Worm (Caenorhabditis elegans) whole organism, L4 larva: Measurements from ENCODE around the gene med-2.

Experiments used
- D1046.2 ChIP-seq: fragments of 200-800 bp; sonication (Bioruptor generic); IDR thresholded peaks from 2 replicates; pipeline ENCODE4 v1.3.6; 2022; ENCODE audit warnings: missing genetic modification characterization, missing compliant biosample characterization
- F10B5.3 ChIP-seq: sonication (generic microtip); optimal IDR thresholded peaks from 2 replicates; lab custom pipeline; 2016; ENCODE audit warnings: mild to moderate bottlenecking, missing genetic modification characterization, missing compliant biosample characterization
- R02D3.7 ChIP-seq: fragments of 150-350 bp; sonication (generic microtip); optimal IDR thresholded peaks from 3 replicates; lab custom pipeline; 2014; ENCODE audit warnings: missing biosample characterization, missing genetic modification characterization
- T20F7.1 ChIP-seq: fragments of 200-800 bp; sonication (Bioruptor generic); optimal IDR thresholded peaks from 2 replicates; lab custom pipeline; 2018; ENCODE audit warnings: mild to moderate bottlenecking, missing genetic modification characterization, missing compliant biosample characterization
- T26A8.4 ChIP-seq: fragments of 200-800 bp; sonication (Bioruptor generic); IDR thresholded peaks from 2 replicates; pipeline ENCODE4 v1.3.6; 2022; ENCODE audit warnings: missing genetic modification characterization, missing compliant biosample characterization
- Y48G9A.11 ChIP-seq: fragments of 200-800 bp; sonication (Bioruptor generic); IDR thresholded peaks from 2 replicates; pipeline ENCODE4 v1.3.6; 2022; ENCODE audit warnings: missing genetic modification reagents, missing genetic modification characterization, missing compliant biosample characterization
- Y5F2A.4 ChIP-seq: fragments of 200-800 bp; sonication (Bioruptor generic); optimal IDR thresholded peaks from 2 replicates; lab custom pipeline; 2018; ENCODE audit warnings: mild to moderate bottlenecking, missing genetic modification characterization, missing compliant biosample characterization
- ZK337.2 ChIP-seq: fragments of 200-800 bp; sonication (Bioruptor generic); IDR thresholded peaks from 2 replicates; pipeline ENCODE4 v1.3.6; 2022; ENCODE audit warnings: missing genetic modification reagents, missing genetic modification characterization, missing compliant biosample characterization
- ZK546.5 ChIP-seq, 2 experiments: sonication (generic microtip); optimal IDR thresholded peaks; 2 replicates each; lab custom pipeline; 2017; ENCODE audit warnings: missing biosample characterization in 2 of 2, missing genetic modification characterization in 2 of 2
- aha-1 ChIP-seq: fragments of 150-350 bp; peaks from one replicate; lab custom pipeline; 2014; ENCODE audit warnings: missing biosample characterization, missing genetic modification characterization
- aly-2 ChIP-seq: sonication (generic microtip); optimal IDR thresholded peaks from 2 replicates; lab custom pipeline; 2018; ENCODE audit warnings: missing biosample characterization, missing genetic modification characterization
- arid-1 ChIP-seq: fragments of 200-800 bp; sonication (Bioruptor generic); conservative IDR thresholded peaks from 2 replicates; pipeline ENCODE4 v1.3.6; 2022; ENCODE audit warnings: missing genetic modification reagents, missing genetic modification characterization, missing compliant biosample characterization
- attf-4 ChIP-seq: sonication (generic microtip); optimal IDR thresholded peaks from 3 replicates; lab custom pipeline; 2017; ENCODE audit warnings: missing biosample characterization, missing genetic modification characterization
- ceh-28 ChIP-seq: fragments of 150-350 bp; optimal IDR thresholded peaks from 2 replicates; lab custom pipeline; 2014; ENCODE audit warnings: missing biosample characterization, missing genetic modification reagents, missing genetic modification characterization
- ceh-32 ChIP-seq: sonication (generic microtip); optimal IDR thresholded peaks from 2 replicates; lab custom pipeline; 2016; ENCODE audit warnings: mild to moderate bottlenecking, missing genetic modification characterization, missing compliant biosample characterization; ENCODE audit not compliant: poor library complexity
- ceh-82 ChIP-seq: sonication (generic microtip); optimal IDR thresholded peaks from 2 replicates; lab custom pipeline; 2017; ENCODE audit warnings: missing biosample characterization, missing genetic modification characterization
- ces-1 ChIP-seq: fragments of 150-350 bp; sonication (generic microtip); optimal IDR thresholded peaks from 4 replicates; lab custom pipeline; 2014; ENCODE audit warnings: missing biosample characterization, missing genetic modification reagents, missing genetic modification characterization
- cey-2 ChIP-seq: sonication (generic microtip); optimal IDR thresholded peaks from 3 replicates; lab custom pipeline; 2017; ENCODE audit warnings: missing genetic modification characterization, mild to moderate bottlenecking, missing compliant biosample characterization, antibody characterized with exemption, borderline replicate concordance; ENCODE audit not compliant: insufficient read depth
- daf-19 ChIP-seq: fragments of 200-800 bp; sonication (Bioruptor generic); conservative IDR thresholded peaks from 2 replicates; pipeline ENCODE4 v1.3.6; 2022; ENCODE audit warnings: missing genetic modification characterization, missing compliant biosample characterization
- dmd-6 ChIP-seq: fragments of 200-800 bp; sonication (Bioruptor generic); IDR thresholded peaks from 2 replicates; pipeline ENCODE4 v1.3.6; 2022; ENCODE audit warnings: missing genetic modification reagents, missing genetic modification characterization, missing compliant biosample characterization
- dmd-9 ChIP-seq: fragments of 200-800 bp; sonication (Bioruptor generic); IDR thresholded peaks from 2 replicates; pipeline ENCODE4 v1.3.6; 2022; ENCODE audit warnings: missing genetic modification reagents, missing genetic modification characterization, missing compliant biosample characterization
- duxl-1 ChIP-seq: sonication (generic microtip); optimal IDR thresholded peaks from 2 replicates; lab custom pipeline; 2016; ENCODE audit warnings: mild to moderate bottlenecking, missing genetic modification characterization, moderate library complexity, missing compliant biosample characterization; ENCODE audit not compliant: poor library complexity
- egl-43 ChIP-seq: fragments of 200-800 bp; sonication (Bioruptor generic); IDR thresholded peaks from 2 replicates; pipeline ENCODE4 v1.3.6; 2022; ENCODE audit warnings: missing genetic modification reagents, missing genetic modification characterization, missing compliant biosample characterization
- gei-8 ChIP-seq: fragments of 200-800 bp; sonication (Bioruptor generic); optimal IDR thresholded peaks from 2 replicates; lab custom pipeline; 2018; ENCODE audit warnings: mild to moderate bottlenecking, missing genetic modification characterization, missing compliant biosample characterization
- hif-1 ChIP-seq, 2 experiments: sonication (generic microtip); optimal IDR thresholded peaks; 2 replicates each; lab custom pipeline; 2016 to 2017; ENCODE audit warnings: missing compliant biosample characterization in 2 of 2, missing genetic modification characterization in 2 of 2, missing genetic modification reagents in 2 of 2, missing genotype in 2 of 2, mild to moderate bottlenecking in 1 of 2
- hlh-11 ChIP-seq: fragments of 200-800 bp; sonication (Bioruptor generic); optimal IDR thresholded peaks from 2 replicates; lab custom pipeline; 2018; ENCODE audit warnings: mild to moderate bottlenecking, missing genetic modification characterization, missing compliant biosample characterization
- hmg-1.1 ChIP-seq: fragments of 200-800 bp; sonication (Bioruptor generic); IDR thresholded peaks from 2 replicates; pipeline ENCODE4 v1.3.6; 2022; ENCODE audit warnings: missing genetic modification reagents, missing genetic modification characterization, missing compliant biosample characterization
- lin-13 ChIP-seq: fragments of 150-350 bp; optimal IDR thresholded peaks from 2 replicates; lab custom pipeline; 2014; ENCODE audit warnings: missing biosample characterization, missing genetic modification reagents, missing genetic modification characterization
- lin-15B ChIP-seq: fragments of 150-350 bp; sonication (generic microtip); optimal IDR thresholded peaks from 3 replicates; lab custom pipeline; 2014; ENCODE audit warnings: missing biosample characterization, missing genetic modification characterization
- lin-29 ChIP-seq: fragments of 200-800 bp; sonication (Bioruptor generic); IDR thresholded peaks from 2 replicates; pipeline ENCODE4 v1.3.6; 2022; ENCODE audit warnings: missing genetic modification reagents, missing genetic modification characterization, missing compliant biosample characterization
- lir-3 ChIP-seq: sonication (generic microtip); optimal IDR thresholded peaks from 2 replicates; lab custom pipeline; 2016; ENCODE audit warnings: mild to moderate bottlenecking, missing genetic modification characterization, missing compliant biosample characterization
- mdt-29 ChIP-seq: fragments of 200-800 bp; sonication (Bioruptor generic); IDR thresholded peaks from 2 replicates; pipeline ENCODE4 v1.3.6; 2022; ENCODE audit warnings: missing genetic modification reagents, missing genetic modification characterization, missing compliant biosample characterization
- mxl-2 ChIP-seq: fragments of 200-800 bp; sonication (Bioruptor generic); conservative IDR thresholded peaks from 2 replicates; pipeline ENCODE4 v1.3.6; 2022; ENCODE audit warnings: missing genetic modification reagents, missing genetic modification characterization, missing compliant biosample characterization
- mxl-3 ChIP-seq: fragments of 200-800 bp; sonication (Bioruptor generic); optimal IDR thresholded peaks from 2 replicates; lab custom pipeline; 2018; ENCODE audit warnings: mild to moderate bottlenecking, missing genetic modification characterization, missing compliant biosample characterization
- nhr-11 ChIP-seq: fragments of 150-350 bp; optimal IDR thresholded peaks from 2 replicates; lab custom pipeline; 2014; ENCODE audit warnings: missing biosample characterization, missing genetic modification characterization
- nhr-237 ChIP-seq: sonication (generic microtip); optimal IDR thresholded peaks from 2 replicates; lab custom pipeline; 2017; ENCODE audit warnings: missing biosample characterization, missing genetic modification characterization
- nhr-25 ChIP-seq: sonication (generic microtip); optimal IDR thresholded peaks from 2 replicates; lab custom pipeline; 2017; ENCODE audit warnings: missing genetic modification characterization, mild to moderate bottlenecking, missing compliant biosample characterization, antibody characterized with exemption, moderate library complexity, borderline replicate concordance; ENCODE audit not compliant: insufficient read depth
- nhr-41 ChIP-seq: fragments of 200-800 bp; sonication (Bioruptor generic); IDR thresholded peaks from 2 replicates; pipeline ENCODE4 v1.3.6; 2022; ENCODE audit warnings: missing genetic modification reagents, missing genetic modification characterization, missing compliant biosample characterization
- nhr-6 ChIP-seq: fragments of 150-350 bp; optimal IDR thresholded peaks from 2 replicates; lab custom pipeline; 2014; ENCODE audit warnings: missing biosample characterization, missing genetic modification characterization
- nhr-76 ChIP-seq: fragments of 150-350 bp; optimal IDR thresholded peaks from 2 replicates; lab custom pipeline; 2014; ENCODE audit warnings: missing biosample characterization, missing genetic modification characterization
- pqm-1 ChIP-seq: sonication (generic microtip); optimal IDR thresholded peaks from 2 replicates; lab custom pipeline; 2017; ENCODE audit warnings: missing biosample characterization, missing genetic modification characterization
- rbr-2 ChIP-seq: sonication (generic microtip); optimal IDR thresholded peaks from 2 replicates; lab custom pipeline; 2016; ENCODE audit warnings: missing genotype, missing genetic modification characterization, missing compliant biosample characterization
- saeg-2 ChIP-seq: fragments of 200-800 bp; sonication (Bioruptor generic); IDR thresholded peaks from 2 replicates; pipeline ENCODE4 v1.3.6; 2022; ENCODE audit warnings: missing genetic modification reagents, missing genetic modification characterization, missing compliant biosample characterization
- set-16 ChIP-seq: fragments of 200-800 bp; sonication (Bioruptor generic); IDR thresholded peaks from 2 replicates; pipeline ENCODE4 v1.3.6; 2022; ENCODE audit warnings: missing genetic modification reagents, missing genetic modification characterization, missing compliant biosample characterization
- snpc-4 ChIP-seq: fragments of 150-350 bp; optimal IDR thresholded peaks from 2 replicates; lab custom pipeline; 2014; ENCODE audit warnings: missing biosample characterization, missing genetic modification characterization
- spr-1 ChIP-seq: sonication (generic microtip); optimal IDR thresholded peaks from 2 replicates; lab custom pipeline; 2016; ENCODE audit warnings: mild to moderate bottlenecking, missing genetic modification characterization, missing compliant biosample characterization
- spr-3 ChIP-seq: fragments of 200-800 bp; sonication (Bioruptor generic); optimal IDR thresholded peaks from 2 replicates; lab custom pipeline; 2018; ENCODE audit warnings: mild to moderate bottlenecking, missing genetic modification characterization, missing compliant biosample characterization
- tra-1 ChIP-seq: fragments of 200-800 bp; sonication (Bioruptor generic); IDR thresholded peaks from 2 replicates; pipeline ENCODE4 v1.3.6; 2022; ENCODE audit warnings: missing genetic modification reagents, missing genetic modification characterization, missing compliant biosample characterization
- unc-130 ChIP-seq: sonication (generic microtip); optimal IDR thresholded peaks from 2 replicates; lab custom pipeline; 2016; ENCODE audit warnings: missing genetic modification reagents, missing genetic modification characterization, missing compliant biosample characterization
- vab-7 ChIP-seq: fragments of 200-800 bp; sonication (Bioruptor generic); IDR thresholded peaks from 2 replicates; pipeline ENCODE4 v1.3.6; 2022; ENCODE audit warnings: missing genetic modification reagents, missing genetic modification characterization, missing compliant biosample characterization
- zip-2 ChIP-seq: fragments of 150-350 bp; optimal IDR thresholded peaks from 2 replicates; lab custom pipeline; 2014; ENCODE audit warnings: missing biosample characterization, missing genetic modification characterization

Gene med-2

ce11 chrIII:6929558-6930167 lies 45.4 kb downstream of the med-2 start, which contains the start of gene inf-1 (continued):
- TF ChIP-seq nhr-6: no peak
- TF ChIP-seq attf-4 (tag; lab: Kevin White, UChicago): no peak
- no peak for TF ChIP-seq nhr-237 (tag; lab: Kevin White, UChicago)
- no peak for TF ChIP-seq Y5F2A.4 (GFP tag; lab: Kevin White, UChicago)
- no peak for TF ChIP-seq ceh-32
- TF ChIP-seq dmd-6 (GFP tag; lab: Robert Waterston, UW): no peak
- no peak for TF ChIP-seq mxl-2 (GFP tag; lab: Robert Waterston, UW)
- peak; percentile 49 for TF ChIP-seq T20F7.1 (GFP tag; lab: Kevin White, UChicago)
- no peak for TF ChIP-seq lir-3 (tag; lab: Kevin White, UChicago)
- no peak for TF ChIP-seq D1046.2
- TF ChIP-seq ceh-82 (tag; lab: Kevin White, UChicago): no peak
- no peak for TF ChIP-seq tra-1 (GFP tag; lab: Robert Waterston, UW)
- no peak for TF ChIP-seq hlh-11 (tag; lab: Kevin White, UChicago)
- no peak for TF ChIP-seq hmg-1.1 (GFP tag; lab: Robert Waterston, UW)
- no peak for TF ChIP-seq nhr-25 (tag; lab: Kevin White, UChicago)
- TF ChIP-seq mxl-3 (GFP tag; lab: Kevin White, UChicago): no peak
- TF ChIP-seq cey-2 (tag; lab: Kevin White, UChicago): no peak
- no peak for TF ChIP-seq lin-13 (GFP tag; lab: Kevin White, UChicago)
- no peak for TF ChIP-seq spr-1
- no peak for TF ChIP-seq vab-7 (GFP tag; lab: Robert Waterston, UW)
- no peak for TF ChIP-seq zip-2 (tag; lab: Kevin White, UChicago)
- TF ChIP-seq mdt-29 (GFP tag; lab: Robert Waterston, UW): no peak
- TF ChIP-seq nhr-41 (GFP tag; lab: Robert Waterston, UW): no peak
- no peak for TF ChIP-seq ces-1 (GFP tag; lab: Kevin White, UChicago)
- TF ChIP-seq nhr-76 (tag; lab: Kevin White, UChicago): no peak
- TF ChIP-seq daf-19: no peak
- no peak for TF ChIP-seq egl-43 (GFP tag; lab: Robert Waterston, UW)
- TF ChIP-seq set-16: no peak
- TF ChIP-seq aha-1 (tag; lab: Kevin White, UChicago): no peak
- TF ChIP-seq T26A8.4: no peak
- no peak for TF ChIP-seq saeg-2 (GFP tag; lab: Robert Waterston, UW)
- TF ChIP-seq F10B5.3 (tag; lab: Kevin White, UChicago): no peak
- TF ChIP-seq unc-130: no peak
- no peak for TF ChIP-seq lin-29 (GFP tag; lab: Robert Waterston, UW)
- no peak for TF ChIP-seq R02D3.7 (tag; lab: Kevin White, UChicago)
- no peak for TF ChIP-seq ZK546.5 (tag; optimal IDR thresholded peaks at IDR 0.05; lab: Kevin White, UChicago)
- TF ChIP-seq ZK337.2: no peak
- no peak for TF ChIP-seq aly-2 (tag; lab: Kevin White, UChicago)
- no peak for TF ChIP-seq rbr-2 (tag; lab: Kevin White, UChicago)
- no peak for TF ChIP-seq Y48G9A.11 (GFP tag; lab: Robert Waterston, UW)
- TF ChIP-seq dmd-9 (GFP tag; lab: Robert Waterston, UW): no peak
- peak in 1 of 2 experiments; percentile 45 for TF ChIP-seq hif-1 (tag; optimal IDR thresholded peaks at IDR 0.05; lab: Kevin White, UChicago)
- TF ChIP-seq ceh-28 (tag; lab: Kevin White, UChicago): no peak
- TF ChIP-seq snpc-4 (tag; lab: Kevin White, UChicago): no peak
- TF ChIP-seq lin-15B (tag; lab: Kevin White, UChicago): no peak
- TF ChIP-seq duxl-1 (tag; lab: Kevin White, UChicago): no peak
- no peak for TF ChIP-seq gei-8 (GFP tag; lab: Kevin White, UChicago)
- TF ChIP-seq spr-3 (GFP tag; lab: Kevin White, UChicago): no peak
- no peak for TF ChIP-seq pqm-1 (tag; lab: Kevin White, UChicago)
- no peak for TF ChIP-seq arid-1
- no peak for TF ChIP-seq nhr-11 (tag; lab: Kevin White, UChicago)
